Fruit fly (Drosophila melanogaster) whole organism, embryonic: ENCODE data around the gene Cyp6a18.

Experiments
- C15 ChIP-seq: fragments of 200-800 bp; sonication (Bioruptor generic); IDR thresholded peaks from 3 replicates; pipeline ENCODE4 v1.3.6; 2022; ENCODE audit warnings: missing biosample characterization, missing genetic modification characterization
- CG10959 ChIP-seq: fragments of 200-800 bp; sonication (Bioruptor generic); IDR thresholded peaks from 2 replicates; pipeline ENCODE4 v1.3.6; 2022; ENCODE audit warnings: missing biosample characterization, missing genetic modification characterization
- CG12155 ChIP-seq: fragments of 200-800 bp; sonication (Bioruptor generic); optimal IDR thresholded peaks from 3 replicates; lab custom pipeline; 2016; ENCODE audit warnings: missing biosample characterization, missing genetic modification characterization
- CG12744 ChIP-seq: fragments of 200-800 bp; sonication (Bioruptor generic); optimal IDR thresholded peaks from 2 replicates; lab custom pipeline; 2016; ENCODE audit warnings: missing biosample characterization, missing genetic modification characterization
- CG13296 ChIP-seq: fragments of 200-800 bp; sonication (Bioruptor generic); optimal IDR thresholded peaks from 3 replicates; lab custom pipeline; 2018; ENCODE audit warnings: missing biosample characterization, mild to moderate bottlenecking, missing genetic modification characterization
- CG15696 ChIP-seq: fragments of 200-800 bp; sonication (Bioruptor generic); optimal IDR thresholded peaks from 2 replicates; lab custom pipeline; 2019; ENCODE audit warnings: missing biosample characterization, mild to moderate bottlenecking, missing genetic modification characterization, moderate library complexity
- CG17568 ChIP-seq: fragments of 200-800 bp; sonication (Bioruptor generic); optimal IDR thresholded peaks from 2 replicates; lab custom pipeline; 2018; ENCODE audit warnings: missing biosample characterization, mild to moderate bottlenecking, missing genetic modification characterization, moderate library complexity
- CG17612 ChIP-seq: fragments of 200-800 bp; sonication (Bioruptor generic); IDR thresholded peaks from 2 replicates; pipeline ENCODE4 v1.3.6; 2022; ENCODE audit warnings: missing biosample characterization, missing genetic modification characterization
- CG2129 ChIP-seq: fragments of 200-800 bp; sonication (Bioruptor generic); IDR thresholded peaks from 2 replicates; pipeline ENCODE4 v1.3.6; 2022; ENCODE audit warnings: missing biosample characterization, missing genetic modification characterization; ENCODE audit not compliant: partially characterized antibody
- CG2202 ChIP-seq: fragments of 200-800 bp; sonication (Bioruptor generic); optimal IDR thresholded peaks from 2 replicates; lab custom pipeline; 2018; ENCODE audit warnings: missing biosample characterization, mild to moderate bottlenecking, missing genetic modification characterization
- CG30020 ChIP-seq: fragments of 200-800 bp; optimal IDR thresholded peaks from 2 replicates; lab custom pipeline; 2019; ENCODE audit warnings: missing biosample characterization, mild to moderate bottlenecking, missing genetic modification characterization, moderate library complexity
- CG34422 ChIP-seq: fragments of 200-800 bp; sonication (Bioruptor generic); IDR thresholded peaks from 3 replicates; pipeline ENCODE4 v1.3.6; 2022; ENCODE audit warnings: missing biosample characterization, missing genetic modification characterization
- CG5180 ChIP-seq: fragments of 200-800 bp; sonication (Bioruptor generic); optimal IDR thresholded peaks from 3 replicates; lab custom pipeline; 2017; ENCODE audit warnings: missing biosample characterization, missing genetic modification characterization, mild to moderate bottlenecking, moderate library complexity, missing genetic modification reagents
- CG8388 ChIP-seq: fragments of 200-800 bp; sonication (Bioruptor generic); optimal IDR thresholded peaks from 2 replicates; lab custom pipeline; 2019; ENCODE audit warnings: missing biosample characterization, mild to moderate bottlenecking, missing genetic modification characterization, moderate library complexity
- CG8944 ChIP-seq: fragments of 200-800 bp; sonication (Bioruptor generic); optimal IDR thresholded peaks from 3 replicates; lab custom pipeline; 2016; ENCODE audit warnings: missing biosample characterization, missing genetic modification characterization
- CG9609 ChIP-seq: fragments of 200-800 bp; sonication (Bioruptor generic); optimal IDR thresholded peaks from 3 replicates; lab custom pipeline; 2016; ENCODE audit warnings: missing biosample characterization, missing genetic modification characterization
- CrebB ChIP-seq: fragments of 200-800 bp; sonication (Bioruptor generic); optimal IDR thresholded peaks from 3 replicates; lab custom pipeline; 2018; ENCODE audit warnings: missing biosample characterization, mild to moderate bottlenecking, missing genetic modification characterization
- Dad ChIP-seq: fragments of 200-800 bp; sonication (Bioruptor generic); optimal IDR thresholded peaks from 3 replicates; lab custom pipeline; 2016; ENCODE audit warnings: missing biosample characterization, missing genetic modification characterization
- Doc3 ChIP-seq: fragments of 200-800 bp; sonication (Bioruptor generic); IDR thresholded peaks from 3 replicates; pipeline ENCODE4 v1.3.6; 2022; ENCODE audit warnings: missing biosample characterization, missing genetic modification characterization; ENCODE audit not compliant: partially characterized antibody
- Fer1 ChIP-seq: fragments of 200-800 bp; sonication (Bioruptor generic); optimal IDR thresholded peaks from 2 replicates; lab custom pipeline; 2017; ENCODE audit warnings: missing biosample characterization, mild to moderate bottlenecking, missing genetic modification characterization
- Fer3 ChIP-seq: fragments of 200-800 bp; sonication (Bioruptor generic); optimal IDR thresholded peaks from 2 replicates; lab custom pipeline; 2018; ENCODE audit warnings: missing biosample characterization, mild to moderate bottlenecking, missing genetic modification characterization, moderate library complexity
- HLH54F ChIP-seq: fragments of 200-800 bp; sonication (Bioruptor generic); optimal IDR thresholded peaks from 3 replicates; lab custom pipeline; 2016; ENCODE audit warnings: missing biosample characterization, missing genetic modification characterization
- HmgD ChIP-seq: fragments of 200-800 bp; sonication (Bioruptor generic); optimal IDR thresholded peaks from 3 replicates; lab custom pipeline; 2016; ENCODE audit warnings: missing biosample characterization, missing genetic modification characterization
- Hmx ChIP-seq: fragments of 200-800 bp; sonication (Bioruptor generic); optimal IDR thresholded peaks from 2 replicates; lab custom pipeline; 2016; ENCODE audit warnings: missing biosample characterization, missing genetic modification characterization
- Mad ChIP-seq: fragments of 200-800 bp; sonication (Bioruptor generic); optimal IDR thresholded peaks from 2 replicates; lab custom pipeline; 2016; ENCODE audit warnings: missing biosample characterization, missing genetic modification characterization
- Oaz ChIP-seq: fragments of 200-800 bp; sonication (Bioruptor generic); IDR thresholded peaks from 2 replicates; pipeline ENCODE4 v1.3.6; 2022; ENCODE audit warnings: missing biosample characterization, missing genetic modification characterization
- ase ChIP-seq: fragments of 200-800 bp; sonication (Bioruptor generic); IDR thresholded peaks from 3 replicates; pipeline ENCODE4 v1.3.6; 2022; ENCODE audit warnings: missing biosample characterization, missing genetic modification characterization
- cg ChIP-seq: fragments of 200-800 bp; sonication (Bioruptor generic); optimal IDR thresholded peaks from 3 replicates; lab custom pipeline; 2019; ENCODE audit warnings: missing biosample characterization, mild to moderate bottlenecking, missing genetic modification characterization, moderate library complexity
- chn ChIP-seq: fragments of 200-800 bp; sonication (Bioruptor generic); optimal IDR thresholded peaks from 2 replicates; lab custom pipeline; 2016; ENCODE audit warnings: missing biosample characterization, missing genetic modification characterization
- ci ChIP-seq: fragments of 200-800 bp; sonication (Bioruptor generic); IDR thresholded peaks from 3 replicates; pipeline ENCODE4 v1.3.6; 2022; ENCODE audit warnings: missing biosample characterization, missing genetic modification characterization
- corto ChIP-seq: fragments of 200-800 bp; sonication (Bioruptor generic); optimal IDR thresholded peaks from 2 replicates; lab custom pipeline; 2016; ENCODE audit warnings: missing biosample characterization, mild to moderate bottlenecking, missing genetic modification characterization, moderate library complexity
- dati ChIP-seq: fragments of 200-800 bp; sonication (Bioruptor generic); IDR thresholded peaks from 2 replicates; pipeline ENCODE4 v1.3.6; 2022; ENCODE audit warnings: missing biosample characterization, missing genetic modification characterization
- dpn ChIP-seq, 2 experiments: fragments of 200-800 bp; sonication (Bioruptor generic); optimal IDR thresholded peaks; 3 replicates each; lab custom pipeline; 2016; ENCODE audit warnings: missing biosample characterization in 2 of 2, missing genetic modification characterization in 2 of 2
- en ChIP-seq: fragments of 200-800 bp; sonication (Bioruptor generic); optimal IDR thresholded peaks from 2 replicates; lab custom pipeline; 2016; ENCODE audit warnings: missing biosample characterization, missing genetic modification characterization
- esg ChIP-seq: fragments of 200-800 bp; sonication (Bioruptor generic); conservative IDR thresholded peaks from 2 replicates; pipeline ENCODE4 v1.3.6; 2022; ENCODE audit warnings: missing biosample characterization, missing genetic modification characterization
- fd96Cb ChIP-seq: fragments of 200-800 bp; sonication (Bioruptor generic); optimal IDR thresholded peaks from 2 replicates; lab custom pipeline; 2018; ENCODE audit warnings: missing biosample characterization, mild to moderate bottlenecking, missing genetic modification characterization, moderate library complexity
- hbn ChIP-seq: fragments of 200-800 bp; sonication (Bioruptor generic); IDR thresholded peaks from 2 replicates; pipeline ENCODE4 v1.3.6; 2022; ENCODE audit warnings: missing biosample characterization, missing genetic modification characterization; ENCODE audit not compliant: partially characterized antibody
- hth ChIP-seq: fragments of >200 bp; optimal IDR thresholded peaks from 2 replicates; lab custom pipeline; 2017; ENCODE audit warnings: inconsistent platforms
- ind ChIP-seq: fragments of 200-800 bp; sonication (Bioruptor generic); optimal IDR thresholded peaks from 3 replicates; lab custom pipeline; 2016; ENCODE audit warnings: missing biosample characterization, missing genetic modification characterization
- jing ChIP-seq: fragments of 200-800 bp; sonication (Bioruptor generic); optimal IDR thresholded peaks from 2 replicates; lab custom pipeline; 2018; ENCODE audit warnings: missing biosample characterization, mild to moderate bottlenecking, missing genetic modification characterization
- lov ChIP-seq, 2 experiments: fragments of 200-800 bp in 1 of 2; fragments of >200 bp in 1 of 2; sonication (Bioruptor generic) in 1 of 2; IDR thresholded peaks in 1 of 2; optimal IDR thresholded peaks in 1 of 2; 2 replicates in 1 of 2; 3 replicates in 1 of 2; pipeline versions ENCODE4 v1.3.6 to Lab custom; 2017 to 2022; ENCODE audit warnings: missing biosample characterization in 1 of 2, missing genetic modification characterization in 1 of 2
- nmo ChIP-seq: fragments of 200-800 bp; sonication (Bioruptor generic); optimal IDR thresholded peaks from 2 replicates; lab custom pipeline; 2018; ENCODE audit warnings: missing biosample characterization, mild to moderate bottlenecking, missing genetic modification characterization, moderate library complexity
- nom ChIP-seq: fragments of 200-800 bp; sonication (Bioruptor generic); optimal IDR thresholded peaks from 2 replicates; lab custom pipeline; 2017; ENCODE audit warnings: missing biosample characterization, missing genetic modification characterization, mild to moderate bottlenecking, moderate library complexity, missing genetic modification reagents
- pfk ChIP-seq: fragments of 200-800 bp; sonication (Bioruptor generic); optimal IDR thresholded peaks from 2 replicates; lab custom pipeline; 2018; ENCODE audit warnings: missing biosample characterization, mild to moderate bottlenecking, missing genetic modification characterization, moderate library complexity
- shn ChIP-seq: fragments of 200-800 bp; sonication (Bioruptor generic); optimal IDR thresholded peaks from 3 replicates; lab custom pipeline; 2016; ENCODE audit warnings: missing biosample characterization, missing genetic modification characterization
- tll ChIP-seq, 2 experiments: fragments of 200-800 bp in 1 of 2; fragments of >200 bp in 1 of 2; sonication (Bioruptor generic) in 1 of 2; optimal IDR thresholded peaks; 2 replicates each; lab custom pipeline; 2017 to 2019; ENCODE audit warnings: missing biosample characterization in 2 of 2, missing genetic modification characterization in 2 of 2, mild to moderate bottlenecking in 1 of 2, moderate library complexity in 1 of 2
- unc-4 ChIP-seq: fragments of 200-800 bp; sonication (Bioruptor generic); IDR thresholded peaks from 2 replicates; pipeline ENCODE4 v1.3.6; 2022; ENCODE audit warnings: missing biosample characterization, missing genetic modification characterization; ENCODE audit not compliant: partially characterized antibody
- vnd ChIP-seq: fragments of 200-800 bp; sonication (Bioruptor generic); IDR thresholded peaks from 3 replicates; pipeline ENCODE4 v1.3.6; 2022; ENCODE audit warnings: missing biosample characterization, missing genetic modification characterization; ENCODE audit not compliant: partially characterized antibody
- zen ChIP-seq: fragments of 200-800 bp; sonication (Bioruptor generic); optimal IDR thresholded peaks from 3 replicates; lab custom pipeline; 2018; ENCODE audit warnings: missing biosample characterization, mild to moderate bottlenecking, missing genetic modification characterization, moderate library complexity
- zen2 ChIP-seq: fragments of 200-800 bp; sonication (Bioruptor generic); IDR thresholded peaks from 3 replicates; pipeline ENCODE4 v1.3.6; 2022; ENCODE audit warnings: missing biosample characterization, missing genetic modification characterization; ENCODE audit not compliant: partially characterized antibody

The Cyp6a18 gene

DNA sequence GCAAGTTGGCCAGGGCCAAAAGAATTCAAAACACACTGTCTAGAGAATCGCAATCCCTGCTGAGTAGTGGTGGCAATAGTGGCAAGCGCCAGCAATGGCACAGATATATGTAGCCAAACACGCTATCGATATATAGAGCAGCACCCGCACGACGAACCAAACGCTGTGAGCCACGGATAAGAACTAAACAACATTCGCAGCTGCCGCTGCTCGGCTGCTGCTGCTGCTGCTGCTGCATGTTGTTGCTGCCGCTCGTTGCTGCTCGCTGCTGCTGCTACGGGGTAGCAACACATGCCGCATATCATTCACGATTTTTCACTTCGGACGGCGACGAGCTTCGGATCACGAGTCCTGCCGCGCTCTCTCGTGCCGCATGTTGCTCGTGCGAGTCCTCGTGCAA, 41.2 kb upstream of the Cyp6a18 start, which contains the start of gene side (continued):
- TF ChIP-seq lov (optimal IDR thresholded peaks at IDR 0.05; lab: Kevin White, UChicago) (no peak), lov (GFP tag; IDR thresholded peaks at IDR 0.05; lab: Robert Waterston, UW) (no peak), Fer3 (tag; lab: Kevin White, UChicago) (no peak), hth (lab: Kevin White, UChicago) (no peak), CG8944 (no peak), shn (GFP tag; lab: Kevin White, UChicago) (no peak), Fer1 (GFP tag; lab: Kevin White, UChicago) (peak; percentile 12), CG17568 (no peak), unc-4 (GFP tag; lab: Robert Waterston, UW) (no peak), CG34422 (GFP tag; lab: Robert Waterston, UW) (peak; percentile 28; the same call in 1 of the 3 replicates), CG12744 (GFP tag; lab: Kevin White, UChicago) (no peak), jing (GFP tag; lab: Kevin White, UChicago) (no peak), CG9609 (GFP tag; lab: Kevin White, UChicago) (no peak), Oaz (no peak), CG30020 (tag; lab: Kevin White, UChicago) (no peak), ind (GFP tag; lab: Kevin White, UChicago) (no peak), chn (GFP tag; lab: Kevin White, UChicago) (no peak), nom (GFP tag; lab: Kevin White, UChicago) (no peak), CG2202 (no peak), vnd (GFP tag; lab: Robert Waterston, UW) (no peak), Mad (GFP tag; lab: Kevin White, UChicago) (no peak), CG15696 (tag; lab: Kevin White, UChicago) (no peak), cg (no peak), ci (GFP tag; lab: Robert Waterston, UW) (peak; percentile 42; the same call in 2 of the 3 replicates), CG2129 (GFP tag; lab: Robert Waterston, UW) (no peak), CG13296 (GFP tag; lab: Kevin White, UChicago) (no peak), dpn (GFP tag; optimal IDR thresholded peaks at IDR 0.05; lab: Kevin White, UChicago) (no peak), CG10959 (no peak), HmgD (peak; percentile 1), nmo (GFP tag; lab: Kevin White, UChicago) (no peak), CG17612 (no peak), tll (GFP tag; optimal IDR thresholded peaks at IDR 0.05; lab: Kevin White, UChicago) (no peak), esg (GFP tag; lab: Robert Waterston, UW) (no peak), fd96Cb (no peak), zen2 (GFP tag; lab: Robert Waterston, UW) (0 out of 3 replicates have a peak, but pooled peaks have one; percentile 44), C15 (GFP tag; lab: Robert Waterston, UW) (no peak), hbn (no peak), CG12155 (GFP tag; lab: Kevin White, UChicago) (no peak), en (GFP tag; lab: Kevin White, UChicago) (no peak), CG5180 (GFP tag; lab: Kevin White, UChicago) (no peak), zen (no peak), corto (GFP tag; lab: Kevin White, UChicago) (no peak), HLH54F (GFP tag; lab: Kevin White, UChicago) (no peak), Hmx (no peak), Doc3 (no peak), CG8388 (GFP tag; lab: Kevin White, UChicago) (no peak), Dad (GFP tag; lab: Kevin White, UChicago) (no peak), CrebB (tag; lab: Kevin White, UChicago) (no peak), pfk (no peak), dati (GFP tag; lab: Robert Waterston, UW) (no peak), ase (GFP tag; lab: Robert Waterston, UW) (no peak)
